Fruit fly (Drosophila melanogaster): Measurements from ENCODE around the gene her.

- TF ChIP-seq CG3919 (GFP tag; optimal IDR thresholded peaks at IDR 0.05) (peak; percentile 81), Smox (GFP tag; optimal IDR thresholded peaks at IDR 0.05) (peak; percentile 61), CG11762 (GFP tag; optimal IDR thresholded peaks at IDR 0.05; ENCODE audit: insufficient read depth) (peak; percentile 78)
Observed at dm6 chr2L:16684908-16685611, 8.1 kb downstream of the her start.
